Fruit fly (Drosophila melanogaster) whole organism, embryonic: ENCODE data around the gene CG5290.

Experiments used
- Awh ChIP-seq: fragments of 200-800 bp; sonication (Bioruptor generic); IDR thresholded peaks from 2 replicates; pipeline ENCODE4, ENCODE4 v1.3.6; 2022; ENCODE audit warnings: missing biosample characterization, missing genetic modification characterization
- CG10147 ChIP-seq: fragments of 200-800 bp; sonication (Bioruptor generic); optimal IDR thresholded peaks from 2 replicates; lab custom pipeline; 2019; ENCODE audit warnings: missing biosample characterization, mild to moderate bottlenecking, missing genetic modification characterization, moderate library complexity
- CG11695 ChIP-seq: fragments of 200-800 bp; sonication (Bioruptor generic); IDR thresholded peaks from 3 replicates; pipeline ENCODE4 v1.3.6; 2022; ENCODE audit warnings: missing biosample characterization, missing genetic modification characterization
- CG13424 ChIP-seq: fragments of 200-800 bp; sonication (Bioruptor generic); optimal IDR thresholded peaks from 2 replicates; lab custom pipeline; 2019; ENCODE audit warnings: missing biosample characterization, mild to moderate bottlenecking, missing genetic modification characterization, moderate library complexity
- CG14965 ChIP-seq: fragments of 200-800 bp; sonication (Bioruptor generic); optimal IDR thresholded peaks from 2 replicates; lab custom pipeline; 2016; ENCODE audit warnings: missing biosample characterization, missing genetic modification characterization, borderline replicate concordance
- CG15073 ChIP-seq: fragments of 200-800 bp; sonication (Bioruptor generic); optimal IDR thresholded peaks from 2 replicates; lab custom pipeline; 2016; ENCODE audit warnings: missing biosample characterization, missing genetic modification characterization
- CG15696 ChIP-seq: fragments of 200-800 bp; sonication (Bioruptor generic); optimal IDR thresholded peaks from 2 replicates; lab custom pipeline; 2019; ENCODE audit warnings: missing biosample characterization, mild to moderate bottlenecking, missing genetic modification characterization, moderate library complexity
- CG18764 ChIP-seq: fragments of 200-800 bp; sonication (Bioruptor generic); optimal IDR thresholded peaks from 3 replicates; lab custom pipeline; 2016; ENCODE audit warnings: missing biosample characterization, missing genetic modification characterization
- CG2678 ChIP-seq: fragments of 200-800 bp; sonication (Bioruptor generic); optimal IDR thresholded peaks from 3 replicates; lab custom pipeline; 2019; ENCODE audit warnings: missing biosample characterization, mild to moderate bottlenecking, missing genetic modification characterization, moderate library complexity
- CG2712 ChIP-seq: fragments of 200-800 bp; optimal IDR thresholded peaks from 3 replicates; lab custom pipeline; 2019; ENCODE audit warnings: missing biosample characterization, mild to moderate bottlenecking, missing genetic modification characterization, moderate library complexity
- CG30431 ChIP-seq: fragments of 200-800 bp; sonication (Bioruptor generic); optimal IDR thresholded peaks from 2 replicates; lab custom pipeline; 2017; ENCODE audit warnings: missing biosample characterization, missing genetic modification characterization
- CG4424 ChIP-seq: fragments of 200-800 bp; sonication (Bioruptor generic); optimal IDR thresholded peaks from 3 replicates; lab custom pipeline; 2016; ENCODE audit warnings: missing biosample characterization, missing genetic modification characterization
- CG4707 ChIP-seq: fragments of 200-800 bp; sonication (Bioruptor generic); optimal IDR thresholded peaks from 2 replicates; lab custom pipeline; 2018; ENCODE audit warnings: missing biosample characterization, mild to moderate bottlenecking, missing genetic modification characterization, moderate library complexity
- CG6813 ChIP-seq: fragments of 200-800 bp; sonication (Bioruptor generic); optimal IDR thresholded peaks from 2 replicates; lab custom pipeline; 2017; ENCODE audit warnings: missing biosample characterization, missing genetic modification characterization, mild to moderate bottlenecking, moderate library complexity, missing genetic modification reagents
- CG7928 ChIP-seq: fragments of 200-800 bp; sonication (Bioruptor generic); optimal IDR thresholded peaks from 2 replicates; lab custom pipeline; 2017; ENCODE audit warnings: missing biosample characterization, mild to moderate bottlenecking, missing genetic modification characterization
- CG8290 ChIP-seq, 3 experiments: fragments of 200-800 bp; sonication (Bioruptor generic); optimal IDR thresholded peaks; 2 replicates each; lab custom pipeline; 2016 to 2019; ENCODE audit warnings: missing biosample characterization in 3 of 3, missing genetic modification characterization in 3 of 3, mild to moderate bottlenecking in 2 of 3, moderate library complexity in 1 of 3
- CG9797 ChIP-seq: fragments of 200-800 bp; sonication (Bioruptor generic); optimal IDR thresholded peaks from 3 replicates; lab custom pipeline; 2018; ENCODE audit warnings: missing biosample characterization, mild to moderate bottlenecking, missing genetic modification characterization
- Dfd ChIP-seq, 2 experiments: fragments of >200 bp; optimal IDR thresholded peaks; 2 replicates each; lab custom pipeline; 2017; ENCODE audit warnings: missing biosample characterization in 2 of 2, missing genetic modification characterization in 2 of 2
- Dref ChIP-seq: fragments of 200-800 bp; sonication (Bioruptor generic); IDR thresholded peaks from 2 replicates; pipeline ENCODE4 v1.3.6; 2022; ENCODE audit warnings: missing biosample characterization, missing genetic modification characterization
- Eip74EF ChIP-seq, 2 experiments: fragments of 200-800 bp in 1 of 2; fragments of >200 bp in 1 of 2; sonication (Bioruptor generic) in 1 of 2; optimal IDR thresholded peaks; 2 replicates each; lab custom pipeline; 2017 to 2019; ENCODE audit warnings: missing biosample characterization in 2 of 2, missing genetic modification characterization in 2 of 2, mild to moderate bottlenecking in 1 of 2, moderate library complexity in 1 of 2
- Fer2 ChIP-seq: fragments of 200-800 bp; sonication (Bioruptor generic); optimal IDR thresholded peaks from 2 replicates; lab custom pipeline; 2018; ENCODE audit warnings: missing biosample characterization, mild to moderate bottlenecking, missing genetic modification characterization, moderate library complexity
- Nf-YB ChIP-seq: fragments of 200-800 bp; sonication (Bioruptor generic); optimal IDR thresholded peaks from 3 replicates; lab custom pipeline; 2019; ENCODE audit warnings: missing biosample characterization, mild to moderate bottlenecking, missing genetic modification characterization, moderate library complexity
- PHDP ChIP-seq: fragments of 200-800 bp; sonication (Bioruptor generic); optimal IDR thresholded peaks from 3 replicates; lab custom pipeline; 2018; ENCODE audit warnings: missing biosample characterization, mild to moderate bottlenecking, missing genetic modification characterization, moderate library complexity
- Sry-β ChIP-seq: fragments of 200-800 bp; sonication (Bioruptor generic); optimal IDR thresholded peaks from 2 replicates; lab custom pipeline; 2018; ENCODE audit warnings: missing biosample characterization, mild to moderate bottlenecking, missing genetic modification characterization, moderate library complexity
- al ChIP-seq: fragments of 200-800 bp; sonication (Bioruptor generic); IDR thresholded peaks from 2 replicates; pipeline ENCODE4 v1.3.6; 2022; ENCODE audit warnings: missing biosample characterization, missing genetic modification characterization
- chinmo ChIP-seq: fragments of 200-800 bp; sonication (Bioruptor generic); IDR thresholded peaks from 4 replicates; pipeline ENCODE4 v1.3.6; 2022; ENCODE audit warnings: missing biosample characterization, missing genetic modification characterization; ENCODE audit not compliant: partially characterized antibody
- dmrt99B ChIP-seq: fragments of 200-800 bp; sonication (Bioruptor generic); optimal IDR thresholded peaks from 2 replicates; lab custom pipeline; 2018; ENCODE audit warnings: missing biosample characterization, mild to moderate bottlenecking, missing genetic modification characterization, moderate library complexity
- ftz-f1 ChIP-seq: fragments of 200-800 bp; sonication (Bioruptor generic); optimal IDR thresholded peaks from 2 replicates; lab custom pipeline; 2016; ENCODE audit warnings: missing biosample characterization, missing genetic modification characterization
- gro ChIP-seq: fragments of 200-800 bp; sonication (Bioruptor generic); optimal IDR thresholded peaks from 2 replicates; lab custom pipeline; 2016; ENCODE audit warnings: missing biosample characterization, missing genetic modification characterization
- gsb-n ChIP-seq: fragments of 200-800 bp; sonication (Bioruptor generic); optimal IDR thresholded peaks from 3 replicates; lab custom pipeline; 2018; ENCODE audit warnings: missing biosample characterization, mild to moderate bottlenecking, missing genetic modification characterization
- mirr ChIP-seq: fragments of 200-800 bp; sonication (Bioruptor generic); optimal IDR thresholded peaks from 3 replicates; lab custom pipeline; 2018; ENCODE audit warnings: missing biosample characterization, mild to moderate bottlenecking, missing genetic modification characterization
- oc ChIP-seq: fragments of 200-800 bp; sonication (Bioruptor generic); optimal IDR thresholded peaks from 2 replicates; lab custom pipeline; 2018; ENCODE audit warnings: missing biosample characterization, mild to moderate bottlenecking, missing genetic modification characterization, moderate library complexity
- sqz ChIP-seq: fragments of 200-800 bp; sonication (Bioruptor generic); optimal IDR thresholded peaks from 3 replicates; lab custom pipeline; 2018; ENCODE audit warnings: missing biosample characterization, mild to moderate bottlenecking, missing genetic modification characterization
- tin ChIP-seq: fragments of 200-800 bp; sonication (Bioruptor generic); optimal IDR thresholded peaks from 3 replicates; lab custom pipeline; 2016; ENCODE audit warnings: missing biosample characterization, missing genetic modification characterization
- tna ChIP-seq: fragments of 200-800 bp; sonication (Bioruptor generic); IDR thresholded peaks from 2 replicates; pipeline ENCODE4 v1.3.6; 2022; ENCODE audit warnings: missing biosample characterization, missing genetic modification characterization; ENCODE audit not compliant: partially characterized antibody
- vfl ChIP-seq: fragments of 200-800 bp; sonication (Bioruptor generic); optimal IDR thresholded peaks from 2 replicates; lab custom pipeline; 2016; ENCODE audit warnings: missing biosample characterization, missing genetic modification characterization

The CG5290 gene

DNA sequence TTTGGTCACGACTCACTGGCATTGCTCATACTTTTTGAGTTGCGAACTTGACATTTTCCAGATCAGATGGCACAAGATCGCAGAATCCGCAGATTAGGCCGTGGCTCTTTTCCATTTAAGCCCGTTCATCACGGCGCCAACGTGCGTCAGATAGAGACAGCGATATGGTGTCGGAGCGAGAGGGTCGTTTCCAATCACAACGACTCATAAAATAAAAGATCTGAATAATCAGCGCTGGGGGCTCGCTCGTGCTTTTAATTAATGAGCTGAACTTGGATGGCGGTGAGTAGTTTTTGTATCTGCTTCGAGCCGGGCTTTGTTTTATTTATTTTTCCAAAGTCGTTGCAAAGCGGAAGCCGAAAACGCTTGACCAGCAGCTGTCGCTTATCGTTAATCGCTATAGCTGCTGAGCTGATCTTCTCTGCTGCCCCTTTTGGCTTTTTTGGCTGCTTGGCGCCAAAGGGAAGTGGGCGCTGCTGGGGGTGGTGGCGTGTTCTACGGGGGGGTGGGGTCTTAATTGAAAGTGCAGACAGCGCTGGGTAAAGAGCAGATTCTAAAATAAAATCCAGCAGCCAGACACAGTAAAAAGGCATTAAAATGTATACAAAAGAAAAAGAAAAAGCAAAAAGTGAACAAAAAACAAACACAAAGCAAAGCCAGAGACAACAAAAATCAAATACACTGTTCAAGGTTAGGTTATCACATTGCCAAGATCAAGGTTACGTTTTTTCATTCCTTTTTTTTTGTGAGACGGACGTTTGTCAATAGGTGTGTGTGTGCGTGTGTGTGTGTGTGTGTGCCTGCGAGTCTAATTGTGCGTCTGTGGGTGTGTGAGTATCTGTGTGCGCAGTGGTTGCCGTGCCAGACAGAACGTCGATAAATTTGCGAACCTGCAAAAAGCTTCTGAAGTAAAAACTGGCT is 10.1 kb upstream of the CG5290 start (continued):
- TF ChIP-seq al (GFP tag; lab: Robert Waterston, UW): no peak
- TF ChIP-seq CG2678 (tag; lab: Kevin White, UChicago): no peak
- no peak for TF ChIP-seq Sry-β
- TF ChIP-seq CG8290 (GFP tag; optimal IDR thresholded peaks at IDR 0.05; lab: Kevin White, UChicago): no peak
- TF ChIP-seq CG8290 (tag; optimal IDR thresholded peaks at IDR 0.05; lab: Kevin White, UChicago): peak in 1 of 2 experiments; percentile 15
- TF ChIP-seq CG13424 (tag; lab: Kevin White, UChicago): no peak
- peak in 1 of 2 experiments; percentile 77 for TF ChIP-seq Dfd (GFP tag; optimal IDR thresholded peaks at IDR 0.05; lab: Kevin White, UChicago)
- peak; percentile 93 for TF ChIP-seq Awh
- TF ChIP-seq CG7928: no peak
- no peak for TF ChIP-seq CG11695
- no peak for TF ChIP-seq vfl
- no peak for TF ChIP-seq CG14965 (GFP tag; lab: Kevin White, UChicago)
- TF ChIP-seq CG4424 (GFP tag; lab: Kevin White, UChicago): no peak
- TF ChIP-seq Eip74EF (GFP tag; optimal IDR thresholded peaks at IDR 0.05; lab: Kevin White, UChicago): peak in 1 of 2 experiments; percentile 81
- no peak for TF ChIP-seq dmrt99B (tag; lab: Kevin White, UChicago)
- no peak for TF ChIP-seq PHDP (tag; lab: Kevin White, UChicago)
- TF ChIP-seq Fer2: no peak
- TF ChIP-seq Dref (GFP tag; lab: Robert Waterston, UW): no peak
- TF ChIP-seq CG2712: no peak
- no peak for TF ChIP-seq tin (GFP tag; lab: Kevin White, UChicago)
- no peak for TF ChIP-seq mirr
- peak; percentile 79; the same call in 3 of the 4 replicates for TF ChIP-seq chinmo
- peak; percentile 13 for TF ChIP-seq CG10147 (GFP tag; lab: Kevin White, UChicago)
- TF ChIP-seq tna: no peak
- TF ChIP-seq CG30431: no peak
- no peak for TF ChIP-seq CG9797 (GFP tag; lab: Kevin White, UChicago)
- TF ChIP-seq oc: peak; percentile 4
- TF ChIP-seq CG6813 (GFP tag; lab: Kevin White, UChicago): no peak
- no peak for TF ChIP-seq CG15073
- TF ChIP-seq Nf-YB (GFP tag; lab: Kevin White, UChicago): no peak
- TF ChIP-seq gsb-n: no peak
- no peak for TF ChIP-seq CG15696
- no peak for TF ChIP-seq CG18764 (GFP tag; lab: Kevin White, UChicago)
- TF ChIP-seq sqz (GFP tag; lab: Kevin White, UChicago): peak; percentile 61
- TF ChIP-seq gro: peak; percentile 18

DNA sequence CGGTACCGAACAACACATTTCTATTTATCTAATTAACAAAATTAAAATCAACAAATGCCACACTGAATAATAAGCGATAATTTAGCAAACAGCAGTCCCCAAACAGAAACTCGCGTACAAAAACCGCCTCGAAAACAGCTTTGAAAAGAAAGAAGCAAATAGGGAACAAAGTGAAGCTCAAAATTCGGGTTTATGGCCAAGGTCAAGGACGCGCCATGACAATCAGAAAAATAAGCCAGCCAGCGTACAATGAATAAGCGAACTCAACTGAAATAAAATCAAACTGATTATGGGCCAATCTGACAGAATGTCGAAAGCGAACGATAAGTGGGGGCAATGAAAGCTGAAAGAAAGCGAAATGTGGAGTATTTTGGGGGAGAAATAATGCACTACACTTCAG is 9.1 kb upstream of the CG5290 start:
- no peak for TF ChIP-seq CG4707 (GFP tag; lab: Kevin White, UChicago)
- TF ChIP-seq ftz-f1 (GFP tag; lab: Kevin White, UChicago): peak; percentile 62
